Worm (Caenorhabditis elegans) whole organism, L1 larva: ENCODE results near the gene R11F4.1.
A peak's percentile ranks its signal among the peaks of the same experiment; 100 is the strongest.

ENCODE experiments used
- C04F5.9 ChIP-seq: sonication (generic microtip); optimal IDR thresholded peaks from 2 replicates; lab custom pipeline; 2016; ENCODE audit warnings: missing genetic modification characterization, missing compliant biosample characterization
- F16B12.6 ChIP-seq: fragments of 150-350 bp; optimal IDR thresholded peaks from 2 replicates; lab custom pipeline; 2014; ENCODE audit warnings: missing biosample characterization, missing genetic modification characterization
- ceh-8 ChIP-seq: fragments of 200-800 bp; sonication (Bioruptor generic); optimal IDR thresholded peaks from 2 replicates; lab custom pipeline; 2018; ENCODE audit warnings: mild to moderate bottlenecking, missing genetic modification characterization, moderate library complexity, missing compliant biosample characterization
- ceh-88 ChIP-seq: fragments of 200-800 bp; sonication (Bioruptor generic); IDR thresholded peaks from 2 replicates; pipeline ENCODE4 v1.3.6; 2022; ENCODE audit warnings: missing genetic modification characterization, missing compliant biosample characterization
- dpl-1 ChIP-seq, 3 experiments: fragments of 150-350 bp in 2 of 3; sonication (generic microtip) in 1 of 3; optimal IDR thresholded peaks; 2 replicates each; lab custom pipeline; 2014 to 2017; ENCODE audit warnings: missing biosample characterization in 3 of 3, missing genetic modification characterization in 3 of 3, missing genetic modification reagents in 3 of 3
- dsc-1 ChIP-seq: sonication (generic microtip); optimal IDR thresholded peaks from 2 replicates; lab custom pipeline; 2016; ENCODE audit warnings: mild to moderate bottlenecking, missing genetic modification characterization, missing compliant biosample characterization
- efl-1 ChIP-seq, 4 experiments: fragments of 150-350 bp; optimal IDR thresholded peaks in 3 of 4; peaks in 1 of 4; 1 replicate in 1 of 4; 2 replicates in 3 of 4; lab custom pipeline; 2014; ENCODE audit warnings: missing biosample characterization in 2 of 4, missing genetic modification characterization in 2 of 4, missing genetic modification reagents in 2 of 4
- egl-13 ChIP-seq: sonication (generic microtip); optimal IDR thresholded peaks from 2 replicates; lab custom pipeline; 2016; ENCODE audit warnings: missing genotype, missing genetic modification reagents, missing genetic modification characterization, missing compliant biosample characterization
- elt-2 ChIP-seq: sonication (generic microtip); optimal IDR thresholded peaks from 2 replicates; lab custom pipeline; 2016; ENCODE audit warnings: missing genetic modification characterization, mild to moderate bottlenecking, inconsistent platforms, missing compliant biosample characterization, missing genetic modification reagents
- ets-5 ChIP-seq: fragments of 200-800 bp; sonication (Bioruptor generic); IDR thresholded peaks from 2 replicates; pipeline ENCODE4 v1.3.6; 2022; ENCODE audit warnings: missing genetic modification characterization, missing compliant biosample characterization
- fkh-8 ChIP-seq: sonication (generic microtip); optimal IDR thresholded peaks from 2 replicates; lab custom pipeline; 2016; ENCODE audit warnings: mild to moderate bottlenecking, missing genetic modification characterization, missing compliant biosample characterization
- grh-1 ChIP-seq: fragments of 200-800 bp; sonication (Bioruptor generic); IDR thresholded peaks from 2 replicates; pipeline ENCODE4 v1.3.6; 2022; ENCODE audit warnings: missing genetic modification reagents, missing genetic modification characterization, missing compliant biosample characterization
- irx-1 ChIP-seq: sonication (generic microtip); optimal IDR thresholded peaks from 2 replicates; lab custom pipeline; 2016; ENCODE audit warnings: missing genetic modification characterization, missing compliant biosample characterization
- isw-1 ChIP-seq: fragments of 200-800 bp; sonication (Bioruptor generic); IDR thresholded peaks from 2 replicates; pipeline ENCODE4 v1.3.6; 2022; ENCODE audit warnings: missing genetic modification characterization, missing compliant biosample characterization
- lin-14 ChIP-seq: fragments of 200-800 bp; sonication (Bioruptor generic); optimal IDR thresholded peaks from 2 replicates; lab custom pipeline; 2018; ENCODE audit warnings: mild to moderate bottlenecking, missing genetic modification characterization, moderate library complexity, missing compliant biosample characterization
- lin-35 ChIP-seq, 2 experiments: fragments of 150-350 bp; optimal IDR thresholded peaks; 2 replicates each; lab custom pipeline; 2014; ENCODE audit warnings: missing biosample characterization in 2 of 2, missing genetic modification characterization in 2 of 2, missing genetic modification reagents in 2 of 2
- lir-3 ChIP-seq: sonication (generic microtip); optimal IDR thresholded peaks from 2 replicates; lab custom pipeline; 2016; ENCODE audit warnings: mild to moderate bottlenecking, missing genetic modification characterization, moderate library complexity, missing compliant biosample characterization; ENCODE audit not compliant: poor library complexity
- lsy-2 ChIP-seq, 2 experiments: fragments of 150-350 bp; optimal IDR thresholded peaks; 2 replicates each; lab custom pipeline; 2014; ENCODE audit warnings: missing biosample characterization in 2 of 2, missing genetic modification characterization in 2 of 2
- mab-9 ChIP-seq: fragments of 200-800 bp; sonication (Bioruptor generic); IDR thresholded peaks from 2 replicates; pipeline ENCODE4 v1.3.6; 2022; ENCODE audit warnings: missing genetic modification reagents, missing genetic modification characterization, missing compliant biosample characterization
- nhr-19 ChIP-seq: fragments of 200-800 bp; sonication (Bioruptor generic); conservative IDR thresholded peaks from 2 replicates; pipeline ENCODE4 v1.3.6; 2022; ENCODE audit warnings: missing genetic modification characterization, missing compliant biosample characterization
- nhr-20 ChIP-seq: sonication (generic microtip); optimal IDR thresholded peaks from 2 replicates; lab custom pipeline; 2016; ENCODE audit warnings: mild to moderate bottlenecking, missing genetic modification characterization, missing compliant biosample characterization
- nhr-47 ChIP-seq: sonication (generic microtip); optimal IDR thresholded peaks from 2 replicates; lab custom pipeline; 2016; ENCODE audit warnings: mild to moderate bottlenecking, missing genetic modification characterization, moderate library complexity, missing compliant biosample characterization
- nhr-71 ChIP-seq: sonication (generic microtip); optimal IDR thresholded peaks from 2 replicates; lab custom pipeline; 2016; ENCODE audit warnings: mild to moderate bottlenecking, missing genetic modification characterization, moderate library complexity, missing compliant biosample characterization
- nhr-85 ChIP-seq: sonication (generic microtip); peaks from one replicate; lab custom pipeline; 2016; ENCODE audit warnings: missing genetic modification characterization, inconsistent platforms, missing compliant biosample characterization
- nhr-90 ChIP-seq: sonication (generic microtip); optimal IDR thresholded peaks from 2 replicates; lab custom pipeline; 2016; ENCODE audit warnings: mild to moderate bottlenecking, missing genetic modification characterization, missing compliant biosample characterization; ENCODE audit not compliant: poor library complexity
- pax-3 ChIP-seq: fragments of 200-800 bp; sonication (Bioruptor generic); optimal IDR thresholded peaks from 2 replicates; lab custom pipeline; 2018; ENCODE audit warnings: mild to moderate bottlenecking, missing genetic modification characterization, moderate library complexity, missing compliant biosample characterization
- rnt-1 ChIP-seq: sonication (generic microtip); optimal IDR thresholded peaks from 2 replicates; lab custom pipeline; 2016; ENCODE audit warnings: mild to moderate bottlenecking, missing genetic modification characterization, moderate library complexity, missing compliant biosample characterization
- snu-23 ChIP-seq: sonication (generic microtip); optimal IDR thresholded peaks from 2 replicates; lab custom pipeline; 2016; ENCODE audit warnings: missing genetic modification characterization, missing compliant biosample characterization
- sox-4 ChIP-seq: sonication (generic microtip); optimal IDR thresholded peaks from 2 replicates; lab custom pipeline; 2016; ENCODE audit warnings: missing genetic modification characterization, missing compliant biosample characterization
- swsn-7 ChIP-seq: sonication (generic microtip); optimal IDR thresholded peaks from 2 replicates; lab custom pipeline; 2016; ENCODE audit warnings: missing genetic modification characterization, missing compliant biosample characterization
- tbx-2 ChIP-seq: sonication (generic microtip); optimal IDR thresholded peaks from 2 replicates; lab custom pipeline; 2016; ENCODE audit warnings: missing genetic modification characterization, missing compliant biosample characterization
- unc-86 ChIP-seq: sonication (generic microtip); optimal IDR thresholded peaks from 2 replicates; lab custom pipeline; 2016; ENCODE audit warnings: missing genetic modification characterization, missing compliant biosample characterization
- unc-98 ChIP-seq: fragments of 200-800 bp; sonication (Bioruptor generic); IDR thresholded peaks from 2 replicates; pipeline ENCODE4 v1.3.6; 2022; ENCODE audit warnings: missing genetic modification characterization, missing compliant biosample characterization
- xbp-1 ChIP-seq: sonication (generic microtip); optimal IDR thresholded peaks from 2 replicates; lab custom pipeline; 2016; ENCODE audit warnings: missing genetic modification characterization, missing compliant biosample characterization
- zip-4 ChIP-seq: fragments of 200-800 bp; sonication (Bioruptor generic); optimal IDR thresholded peaks from 2 replicates; lab custom pipeline; 2018; ENCODE audit warnings: mild to moderate bottlenecking, missing genetic modification characterization, moderate library complexity, missing compliant biosample characterization
- ztf-11 ChIP-seq, 2 experiments: sonication (generic microtip); optimal IDR thresholded peaks; 2 replicates each; lab custom pipeline; 2016 to 2017; ENCODE audit warnings: missing genetic modification characterization in 2 of 2, missing biosample characterization in 1 of 2, missing compliant biosample characterization in 1 of 2

The R11F4.1 gene

ce11 chrII:4047839-4048440 lies 43.8 kb upstream of the R11F4.1 start:
- peak in 1 of 2 experiments; percentile 62 for TF ChIP-seq ztf-11 (tag; optimal IDR thresholded peaks at IDR 0.05; lab: Kevin White, UChicago)
- peak; percentile 64 for TF ChIP-seq snu-23 (GFP tag; lab: Kevin White, UChicago)
- 0 out of 2 replicates have a peak, but pooled peaks have one; percentile 57 for TF ChIP-seq ets-5 (GFP tag; lab: Robert Waterston, UW)
- TF ChIP-seq egl-13 (tag; lab: Kevin White, UChicago) = peak; percentile 17
- TF ChIP-seq xbp-1 (tag; lab: Kevin White, UChicago) = peak; percentile 68
- peak; percentile 25 for TF ChIP-seq zip-4
- TF ChIP-seq efl-1 (optimal IDR thresholded peaks at IDR 0.05; lab: Kevin White, UChicago) = peak; percentile 46 to 47
- TF ChIP-seq efl-1 (GFP tag; optimal IDR thresholded peaks at IDR 0.05 in 1 of 2; lab: Kevin White, UChicago) = peak; percentile 22 to 92
- peak; percentile 89 for TF ChIP-seq unc-98 (GFP tag; lab: Robert Waterston, UW)
- TF ChIP-seq irx-1 (tag; lab: Kevin White, UChicago) = peak; percentile 52
- peak; percentile 96 for TF ChIP-seq mab-9 (GFP tag; lab: Robert Waterston, UW)
- TF ChIP-seq pax-3 (tag; lab: Kevin White, UChicago) = peak; percentile 68
- peak; percentile 76 for TF ChIP-seq nhr-90 (tag; lab: Kevin White, UChicago)
- peak; percentile 63 for TF ChIP-seq elt-2 (tag; lab: Kevin White, UChicago)
- peak; percentile 83 for TF ChIP-seq nhr-71
- peak; percentile 64 for TF ChIP-seq tbx-2 (tag; lab: Kevin White, UChicago)
- TF ChIP-seq ceh-8 (GFP tag; lab: Kevin White, UChicago) = peak; percentile 35
- TF ChIP-seq swsn-7 (tag; lab: Kevin White, UChicago) = peak; percentile 52
- TF ChIP-seq C04F5.9 (tag; lab: Kevin White, UChicago) = peak; percentile 62
- TF ChIP-seq isw-1 (GFP tag; lab: Robert Waterston, UW) = peak; percentile 97
- TF ChIP-seq nhr-85 = peak; percentile 84
- TF ChIP-seq lin-14 (GFP tag; lab: Kevin White, UChicago) = peak; percentile 69
- TF ChIP-seq ceh-88 (GFP tag; lab: Robert Waterston, UW) = peak; percentile 99
- peak; percentile 40 for TF ChIP-seq unc-86
- peak; percentile 66 for TF ChIP-seq lir-3
- peak; percentile 33 for TF ChIP-seq dsc-1 (tag; lab: Kevin White, UChicago)
- TF ChIP-seq lsy-2 (tag; optimal IDR thresholded peaks at IDR 0.05; lab: Kevin White, UChicago) = peak; percentile 48 to 69
- peak; percentile 39 for TF ChIP-seq rnt-1 (tag; lab: Kevin White, UChicago)
- TF ChIP-seq F16B12.6 (tag; lab: Kevin White, UChicago) = peak; percentile 40
- TF ChIP-seq nhr-20 (tag; lab: Kevin White, UChicago) = peak; percentile 74
- peak; percentile 99 for TF ChIP-seq nhr-19 (GFP tag; lab: Robert Waterston, UW)
- peak; percentile 82 for TF ChIP-seq nhr-47 (tag; lab: Kevin White, UChicago)
- TF ChIP-seq lin-35 (GFP tag; optimal IDR thresholded peaks at IDR 0.05; lab: Kevin White, UChicago) = peak in 1 of 2 experiments; percentile 36
- peak; percentile 1 for TF ChIP-seq sox-4 (tag; lab: Kevin White, UChicago)
- peak; percentile 32 for TF ChIP-seq fkh-8
- peak; percentile 99 for TF ChIP-seq grh-1
- peak; percentile 14 to 31 (median 24) for TF ChIP-seq dpl-1 (GFP tag; optimal IDR thresholded peaks at IDR 0.05; lab: Kevin White, UChicago)

DNA sequence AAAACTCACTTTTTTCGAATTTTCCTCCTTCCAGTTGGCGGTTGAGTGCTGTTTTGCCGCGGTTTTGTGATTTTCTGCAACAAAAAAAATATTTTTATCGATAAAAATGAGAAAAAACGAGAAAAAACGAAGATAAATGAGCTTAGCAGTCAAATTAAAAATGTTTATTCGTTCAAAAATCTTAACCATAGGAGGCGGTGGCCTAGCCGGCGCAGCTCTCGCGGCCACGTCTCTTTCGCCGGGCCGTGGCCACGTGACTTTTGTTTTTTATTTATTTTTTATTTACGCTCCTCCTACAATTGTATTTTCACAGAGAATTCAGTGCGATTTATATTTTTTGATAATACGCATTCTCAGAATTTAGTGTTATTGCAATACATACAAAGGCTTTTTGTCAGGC lies 42.1 kb upstream of the R11F4.1 start:
- peak; percentile 9 for TF ChIP-seq F16B12.6 (tag; lab: Kevin White, UChicago)
- peak; percentile 57 for TF ChIP-seq grh-1
- peak; percentile 49; the same call in 1 of the 2 replicates for TF ChIP-seq isw-1 (GFP tag; lab: Robert Waterston, UW)
- TF ChIP-seq tbx-2 (tag; lab: Kevin White, UChicago) = peak; percentile 23
- peak; percentile 40 to 42 for TF ChIP-seq efl-1 (optimal IDR thresholded peaks at IDR 0.05; lab: Kevin White, UChicago)
- TF ChIP-seq efl-1 (GFP tag; optimal IDR thresholded peaks at IDR 0.05 in 1 of 2; lab: Kevin White, UChicago) = peak; percentile 19 to 36
- TF ChIP-seq nhr-47 (tag; lab: Kevin White, UChicago) = peak; percentile 46
- TF ChIP-seq nhr-20 (tag; lab: Kevin White, UChicago) = peak; percentile 51
- peak in 1 of 3 experiments; percentile 22 for TF ChIP-seq dpl-1 (GFP tag; optimal IDR thresholded peaks at IDR 0.05; lab: Kevin White, UChicago)
- TF ChIP-seq lsy-2 (tag; optimal IDR thresholded peaks at IDR 0.05; lab: Kevin White, UChicago) = peak; percentile 45 to 73
- peak; percentile 2 for TF ChIP-seq xbp-1 (tag; lab: Kevin White, UChicago)
- TF ChIP-seq rnt-1 (tag; lab: Kevin White, UChicago) = peak; percentile 18
- TF ChIP-seq lin-14 (GFP tag; lab: Kevin White, UChicago) = peak; percentile 49
- peak; percentile 21 for TF ChIP-seq snu-23 (GFP tag; lab: Kevin White, UChicago)
- peak in 1 of 2 experiments; percentile 45 for TF ChIP-seq lin-35 (GFP tag; optimal IDR thresholded peaks at IDR 0.05; lab: Kevin White, UChicago)
- peak; percentile 81 for TF ChIP-seq nhr-19 (GFP tag; lab: Robert Waterston, UW)
- peak; percentile 10 for TF ChIP-seq nhr-90 (tag; lab: Kevin White, UChicago)
- TF ChIP-seq nhr-71 = peak; percentile 59
